Fruit fly (Drosophila melanogaster): ENCODE measurements around the gene CG11970.

DNA sequence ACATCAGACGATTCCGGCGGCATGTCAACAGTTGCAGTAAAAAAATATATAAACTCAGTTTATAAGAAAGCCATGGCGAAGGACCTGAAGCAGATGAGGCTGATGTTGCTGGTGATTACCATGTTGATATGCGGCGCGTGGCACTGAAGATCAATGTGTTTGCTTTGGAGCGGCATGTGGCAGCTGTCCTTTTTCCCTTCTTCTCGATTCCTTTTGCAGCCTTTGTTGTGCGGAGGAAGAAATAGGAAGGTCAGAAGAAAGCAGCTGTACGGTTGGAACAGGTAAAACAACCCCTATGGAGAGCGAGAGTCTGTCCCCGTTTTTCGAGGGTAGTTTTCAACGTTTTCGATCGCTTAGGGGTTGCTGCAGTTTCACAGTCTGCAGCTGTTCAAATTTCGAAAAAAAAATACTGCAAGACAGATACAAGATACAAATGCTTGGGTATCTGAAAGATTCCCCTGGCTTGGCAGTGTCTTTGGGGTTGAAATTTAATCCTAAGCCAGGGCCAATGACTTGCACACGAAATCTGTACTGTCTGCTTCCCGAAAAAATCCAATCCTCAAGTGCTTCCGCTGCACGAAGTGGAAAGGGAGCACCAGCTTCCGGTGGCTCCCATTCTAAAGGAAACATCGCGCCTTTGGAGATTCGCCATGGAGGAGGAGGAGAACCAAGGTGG, 40.5 kb downstream of the CG11970 start:
- TF ChIP-seq kay (GFP tag; ENCODE audit: borderline replicate concordance), result no peak
- TF ChIP-seq CG7101 (tag; optimal IDR thresholded peaks at IDR 0.05), result no peak
- no peak for TF ChIP-seq tj (GFP tag; optimal IDR thresholded peaks at IDR 0.05)
- no peak for TF ChIP-seq Clk (GFP tag; optimal IDR thresholded peaks at IDR 0.05)
- TF ChIP-seq CG7045 (GFP tag; optimal IDR thresholded peaks at IDR 0.05), result no peak
- no peak for TF ChIP-seq ovo (GFP tag; optimal IDR thresholded peaks at IDR 0.05)
- no peak for TF ChIP-seq CG14711 (tag; optimal IDR thresholded peaks at IDR 0.05)
- no peak for TF ChIP-seq toe (GFP tag; optimal IDR thresholded peaks at IDR 0.05)
- no peak for TF ChIP-seq Crg-1 (GFP tag; optimal IDR thresholded peaks at IDR 0.05)
- no peak for TF ChIP-seq cnc (optimal IDR thresholded peaks at IDR 0.05)
- no peak for TF ChIP-seq cic (GFP tag; optimal IDR thresholded peaks at IDR 0.05)
- TF ChIP-seq CG5204 (GFP tag; optimal IDR thresholded peaks at IDR 0.05), result no peak
